Worm (Caenorhabditis elegans): ENCODE measurements around the gene mrpl-18.

DNA sequence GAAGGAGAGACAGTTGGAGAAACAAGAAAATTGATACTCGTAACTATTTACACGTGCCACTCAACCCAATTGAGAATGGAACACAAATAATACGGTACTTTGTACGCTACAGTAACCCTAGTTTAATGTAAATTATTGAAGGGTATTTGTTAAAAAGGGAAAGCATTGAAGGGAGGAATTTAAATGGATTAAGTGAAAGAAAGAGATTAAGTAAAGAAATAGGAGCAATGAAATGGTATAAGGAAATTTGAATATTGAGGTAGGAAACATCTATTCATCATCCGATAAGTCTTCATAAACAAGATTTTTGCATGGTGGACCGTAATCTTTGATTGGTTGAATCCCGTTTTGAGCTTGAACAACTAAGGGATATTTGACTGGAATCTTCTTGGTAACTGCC is 33.5 kb upstream of the mrpl-18 start:
- TF ChIP-seq T22C8.4 (GFP tag; IDR thresholded peaks at IDR 0.05) (no peak), ztf-29 (GFP tag; IDR thresholded peaks at IDR 0.05) (no peak), ref-1 (GFP tag; conservative IDR thresholded peaks at IDR 0.05) (no peak), tab-1 (GFP tag; IDR thresholded peaks at IDR 0.05) (no peak), flt-1 (GFP tag; IDR thresholded peaks at IDR 0.05) (no peak), klf-2 (GFP tag; conservative IDR thresholded peaks at IDR 0.05) (no peak), cog-1 (tag; optimal IDR thresholded peaks at IDR 0.05) (no peak)

Data from whole organism, midembryonic.